Fruit fly (Drosophila melanogaster) whole organism, embryonic: Measurements from ENCODE around the gene CG11726.
A peak's percentile ranks its signal among the peaks of the same experiment; 100 is the strongest.

Source experiments
- Ada2b ChIP-seq: fragments of 200-800 bp; sonication (Bioruptor generic); IDR thresholded peaks from 2 replicates; pipeline ENCODE4 v1.3.6; 2022; ENCODE audit warnings: missing biosample characterization, missing genetic modification characterization
- Atf6 ChIP-seq: fragments of 200-800 bp; sonication (Bioruptor generic); IDR thresholded peaks from 2 replicates; pipeline ENCODE4 v1.3.6; 2022; ENCODE audit warnings: missing biosample characterization, missing genetic modification characterization
- Bteb2 ChIP-seq: fragments of 200-800 bp; sonication (Bioruptor generic); optimal IDR thresholded peaks from 2 replicates; lab custom pipeline; 2016; ENCODE audit warnings: missing biosample characterization, missing genetic modification characterization
- CG10366 ChIP-seq: fragments of 200-800 bp; sonication (Bioruptor generic); IDR thresholded peaks from 2 replicates; pipeline ENCODE4 v1.3.6; 2022; ENCODE audit warnings: missing biosample characterization, missing genetic modification characterization
- CG10565 ChIP-seq: fragments of 200-800 bp; sonication (Bioruptor generic); optimal IDR thresholded peaks from 3 replicates; lab custom pipeline; 2016; ENCODE audit warnings: missing biosample characterization, mild to moderate bottlenecking, missing genetic modification characterization
- CG10654 ChIP-seq: fragments of 200-800 bp; sonication (Bioruptor generic); optimal IDR thresholded peaks from 2 replicates; lab custom pipeline; 2016; ENCODE audit warnings: missing biosample characterization, missing genetic modification characterization
- CG11695 ChIP-seq: fragments of 200-800 bp; sonication (Bioruptor generic); IDR thresholded peaks from 3 replicates; pipeline ENCODE4 v1.3.6; 2022; ENCODE audit warnings: missing biosample characterization, missing genetic modification characterization
- CG12236 ChIP-seq: fragments of 200-800 bp; sonication (Bioruptor generic); optimal IDR thresholded peaks from 2 replicates; lab custom pipeline; 2016; ENCODE audit warnings: missing biosample characterization, missing genetic modification characterization
- CG14860 ChIP-seq: fragments of 200-800 bp; sonication (Bioruptor generic); IDR thresholded peaks from 3 replicates; pipeline ENCODE4 v1.3.6; 2022; ENCODE audit warnings: missing biosample characterization, missing genetic modification characterization; ENCODE audit not compliant: partially characterized antibody
- CG15073 ChIP-seq: fragments of 200-800 bp; sonication (Bioruptor generic); optimal IDR thresholded peaks from 2 replicates; lab custom pipeline; 2016; ENCODE audit warnings: missing biosample characterization, missing genetic modification characterization
- CG1603 ChIP-seq: fragments of 200-800 bp; sonication (Bioruptor generic); optimal IDR thresholded peaks from 2 replicates; lab custom pipeline; 2019; ENCODE audit warnings: missing biosample characterization, mild to moderate bottlenecking, missing genetic modification characterization, moderate library complexity
- CG17568 ChIP-seq: fragments of 200-800 bp; sonication (Bioruptor generic); optimal IDR thresholded peaks from 2 replicates; lab custom pipeline; 2018; ENCODE audit warnings: missing biosample characterization, mild to moderate bottlenecking, missing genetic modification characterization, moderate library complexity
- CG2199 ChIP-seq: fragments of 200-800 bp; sonication (Bioruptor generic); IDR thresholded peaks from 3 replicates; pipeline ENCODE4 v1.3.6; 2022; ENCODE audit warnings: missing biosample characterization, missing genetic modification characterization
- CG32532 ChIP-seq: fragments of 200-800 bp; sonication (Bioruptor generic); IDR thresholded peaks from 2 replicates; pipeline ENCODE4 v1.3.6; 2022; ENCODE audit warnings: missing biosample characterization, missing genetic modification characterization
- CG5953 ChIP-seq: fragments of 200-800 bp; sonication (Bioruptor generic); IDR thresholded peaks from 2 replicates; pipeline ENCODE4 v1.3.6; 2022; ENCODE audit warnings: missing biosample characterization, missing genetic modification characterization
- CG6765 ChIP-seq: fragments of 200-800 bp; sonication (Bioruptor generic); optimal IDR thresholded peaks from 3 replicates; lab custom pipeline; 2017; ENCODE audit warnings: missing biosample characterization, mild to moderate bottlenecking, missing genetic modification characterization
- CG6854 ChIP-seq: fragments of 200-800 bp; sonication (Bioruptor generic); optimal IDR thresholded peaks from 3 replicates; lab custom pipeline; 2017; ENCODE audit warnings: missing biosample characterization, mild to moderate bottlenecking, missing genetic modification characterization
- CG7556 ChIP-seq: fragments of 200-800 bp; sonication (Bioruptor generic); optimal IDR thresholded peaks from 2 replicates; lab custom pipeline; 2017; ENCODE audit warnings: missing biosample characterization, mild to moderate bottlenecking, missing genetic modification characterization
- CG7963 ChIP-seq: fragments of 200-800 bp; sonication (Bioruptor generic); IDR thresholded peaks from 3 replicates; pipeline ENCODE4 v1.3.6; 2022; ENCODE audit warnings: missing biosample characterization, missing genetic modification characterization; ENCODE audit not compliant: partially characterized antibody
- CG8290 ChIP-seq, 3 experiments: fragments of 200-800 bp; sonication (Bioruptor generic); optimal IDR thresholded peaks; 2 replicates each; lab custom pipeline; 2016 to 2019; ENCODE audit warnings: missing biosample characterization in 3 of 3, missing genetic modification characterization in 3 of 3, mild to moderate bottlenecking in 2 of 3, moderate library complexity in 1 of 3
- CG8388 ChIP-seq: fragments of 200-800 bp; sonication (Bioruptor generic); optimal IDR thresholded peaks from 2 replicates; lab custom pipeline; 2019; ENCODE audit warnings: missing biosample characterization, mild to moderate bottlenecking, missing genetic modification characterization, moderate library complexity
- CG8765 ChIP-seq: fragments of 200-800 bp; sonication (Bioruptor generic); IDR thresholded peaks from 2 replicates; pipeline ENCODE4 v1.3.6; 2022; ENCODE audit warnings: missing biosample characterization, missing genetic modification characterization
- CG9609 ChIP-seq: fragments of 200-800 bp; sonication (Bioruptor generic); optimal IDR thresholded peaks from 3 replicates; lab custom pipeline; 2016; ENCODE audit warnings: missing biosample characterization, missing genetic modification characterization
- Chrac-16 ChIP-seq: fragments of 200-800 bp; sonication (Bioruptor generic); optimal IDR thresholded peaks from 3 replicates; lab custom pipeline; 2016; ENCODE audit warnings: missing biosample characterization, missing genetic modification characterization
- D19A ChIP-seq: fragments of 200-800 bp; optimal IDR thresholded peaks from 3 replicates; lab custom pipeline; 2019; ENCODE audit warnings: missing biosample characterization, mild to moderate bottlenecking, missing genetic modification characterization, moderate library complexity
- Deaf1 ChIP-seq: fragments of 200-800 bp; optimal IDR thresholded peaks from 3 replicates; lab custom pipeline; 2019; ENCODE audit warnings: missing biosample characterization, mild to moderate bottlenecking, missing genetic modification characterization, moderate library complexity
- Med ChIP-seq: fragments of 200-800 bp; sonication (Bioruptor generic); peaks from one replicate; lab custom pipeline; 2016; ENCODE audit warnings: missing biosample characterization, missing genetic modification characterization, mild to moderate bottlenecking, inconsistent platforms, moderate library complexity
- NfI ChIP-seq: fragments of 200-800 bp; sonication (Bioruptor generic); optimal IDR thresholded peaks from 3 replicates; lab custom pipeline; 2018; ENCODE audit warnings: missing biosample characterization, mild to moderate bottlenecking, missing genetic modification characterization, moderate library complexity
- Oli ChIP-seq: fragments of 200-800 bp; sonication (Bioruptor generic); optimal IDR thresholded peaks from 2 replicates; lab custom pipeline; 2018; ENCODE audit warnings: missing biosample characterization, mild to moderate bottlenecking, missing genetic modification characterization, moderate library complexity
- Sry-δ ChIP-seq: fragments of 200-800 bp; sonication (Bioruptor generic); optimal IDR thresholded peaks from 2 replicates; lab custom pipeline; 2016; ENCODE audit warnings: missing biosample characterization, missing genetic modification characterization
- Ssrp ChIP-seq: fragments of 200-800 bp; sonication (Bioruptor generic); optimal IDR thresholded peaks from 2 replicates; lab custom pipeline; 2018; ENCODE audit warnings: missing biosample characterization, mild to moderate bottlenecking, missing genetic modification characterization, moderate library complexity
- aop ChIP-seq: fragments of 200-800 bp; sonication (Bioruptor generic); IDR thresholded peaks from 2 replicates; pipeline ENCODE4 v1.3.6; 2022; ENCODE audit warnings: missing biosample characterization, missing genetic modification characterization
- cas ChIP-seq: fragments of 200-800 bp; sonication (Bioruptor generic); IDR thresholded peaks from 2 replicates; pipeline ENCODE4 v1.3.6; 2022; ENCODE audit warnings: missing biosample characterization, missing genetic modification characterization
- chm ChIP-seq: fragments of 200-800 bp; sonication (Bioruptor generic); IDR thresholded peaks from 2 replicates; pipeline ENCODE4 v1.3.6; 2022; ENCODE audit warnings: missing biosample characterization, missing genetic modification characterization
- ci ChIP-seq: fragments of 200-800 bp; sonication (Bioruptor generic); IDR thresholded peaks from 3 replicates; pipeline ENCODE4 v1.3.6; 2022; ENCODE audit warnings: missing biosample characterization, missing genetic modification characterization
- exex ChIP-seq: fragments of 200-800 bp; sonication (Bioruptor generic); optimal IDR thresholded peaks from 4 replicates; lab custom pipeline; 2018; ENCODE audit warnings: missing biosample characterization, mild to moderate bottlenecking, missing genetic modification characterization, moderate library complexity
- fru ChIP-seq: fragments of >200 bp; optimal IDR thresholded peaks from 2 replicates; lab custom pipeline; 2017
- fu2 ChIP-seq: fragments of 200-800 bp; sonication (Bioruptor generic); optimal IDR thresholded peaks from 2 replicates; lab custom pipeline; 2016; ENCODE audit warnings: missing biosample characterization, missing genetic modification characterization
- grn ChIP-seq: fragments of 200-800 bp; sonication (Bioruptor generic); optimal IDR thresholded peaks from 3 replicates; lab custom pipeline; 2017; ENCODE audit warnings: missing biosample characterization, missing genetic modification characterization
- gro ChIP-seq: fragments of 200-800 bp; sonication (Bioruptor generic); optimal IDR thresholded peaks from 2 replicates; lab custom pipeline; 2016; ENCODE audit warnings: missing biosample characterization, missing genetic modification characterization
- hth ChIP-seq: fragments of >200 bp; optimal IDR thresholded peaks from 2 replicates; lab custom pipeline; 2017; ENCODE audit warnings: inconsistent platforms
- kay ChIP-seq: fragments of 200-800 bp; sonication (Bioruptor generic); optimal IDR thresholded peaks from 2 replicates; lab custom pipeline; 2016; ENCODE audit warnings: missing biosample characterization, missing genetic modification characterization
- ken ChIP-seq: fragments of 200-800 bp; sonication (Bioruptor generic); IDR thresholded peaks from 3 replicates; pipeline ENCODE4 v1.3.6; 2022; ENCODE audit warnings: missing biosample characterization, missing genetic modification characterization
- lov ChIP-seq, 2 experiments: fragments of 200-800 bp in 1 of 2; fragments of >200 bp in 1 of 2; sonication (Bioruptor generic) in 1 of 2; IDR thresholded peaks in 1 of 2; optimal IDR thresholded peaks in 1 of 2; 2 replicates in 1 of 2; 3 replicates in 1 of 2; pipeline versions ENCODE4 v1.3.6 to Lab custom; 2017 to 2022; ENCODE audit warnings: missing biosample characterization in 1 of 2, missing genetic modification characterization in 1 of 2
- nom ChIP-seq: fragments of 200-800 bp; sonication (Bioruptor generic); optimal IDR thresholded peaks from 2 replicates; lab custom pipeline; 2017; ENCODE audit warnings: missing biosample characterization, missing genetic modification characterization, mild to moderate bottlenecking, moderate library complexity, missing genetic modification reagents
- org-1 ChIP-seq: fragments of 200-800 bp; sonication (Bioruptor generic); optimal IDR thresholded peaks from 2 replicates; lab custom pipeline; 2017; ENCODE audit warnings: missing biosample characterization, missing genetic modification characterization
- slbo ChIP-seq: fragments of 200-800 bp; sonication (Bioruptor generic); IDR thresholded peaks from 2 replicates; pipeline ENCODE4 v1.3.6; 2022; ENCODE audit warnings: missing biosample characterization, missing genetic modification characterization
- tgo ChIP-seq: fragments of 200-800 bp; sonication (Bioruptor generic); IDR thresholded peaks from 3 replicates; pipeline ENCODE4 v1.3.6; 2022; ENCODE audit warnings: missing biosample characterization, missing genetic modification characterization
- zen2 ChIP-seq: fragments of 200-800 bp; sonication (Bioruptor generic); IDR thresholded peaks from 3 replicates; pipeline ENCODE4 v1.3.6; 2022; ENCODE audit warnings: missing biosample characterization, missing genetic modification characterization; ENCODE audit not compliant: partially characterized antibody
- zfh1 ChIP-seq: fragments of 200-800 bp; sonication (Bioruptor generic); IDR thresholded peaks from 3 replicates; pipeline ENCODE4 v1.3.6; 2022; ENCODE audit warnings: missing biosample characterization, missing genetic modification characterization

Gene CG11726

DNA sequence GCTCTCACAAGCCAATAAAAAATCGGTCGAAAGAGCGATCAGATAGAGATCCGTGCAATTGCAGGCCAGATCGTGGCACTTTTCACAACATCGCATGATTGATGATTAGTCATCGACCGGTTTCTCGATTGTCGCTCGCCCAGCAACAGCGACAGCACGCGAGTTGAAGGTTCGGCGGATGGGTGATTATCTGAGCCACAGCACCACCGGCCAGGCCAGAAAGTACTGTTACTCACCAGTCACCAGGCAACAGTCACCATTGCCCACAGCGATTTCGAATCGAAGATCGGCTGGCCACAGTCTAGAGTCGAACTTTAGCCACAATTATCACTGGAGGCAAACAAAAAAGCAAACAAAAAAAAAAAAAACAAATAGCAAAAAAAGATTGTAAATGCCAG lies 37.4 kb downstream of the CG11726 start:
- TF ChIP-seq gro (GFP tag; lab: Kevin White, UChicago) (no peak), Med (GFP tag; lab: Kevin White, UChicago) (peak; percentile 51), CG32532 (GFP tag; lab: Robert Waterston, UW) (0 out of 2 replicates have a peak, but pooled peaks have one; percentile 12), CG9609 (no peak), chm (GFP tag; lab: Robert Waterston, UW) (0 out of 2 replicates have a peak, but pooled peaks have one; percentile 20), aop (GFP tag; lab: Robert Waterston, UW) (no peak), CG2199 (GFP tag; lab: Robert Waterston, UW) (peak; percentile 66; the same call in 1 of the 3 replicates), CG5953 (0 out of 2 replicates have a peak, but pooled peaks have one; percentile 14), CG8290 (GFP tag; optimal IDR thresholded peaks at IDR 0.05; lab: Kevin White, UChicago) (no peak), CG8290 (tag; optimal IDR thresholded peaks at IDR 0.05; lab: Kevin White, UChicago) (peak in 1 of 2 experiments; percentile 26), D19A (peak; percentile 26), Atf6 (GFP tag; lab: Robert Waterston, UW) (no peak), lov (optimal IDR thresholded peaks at IDR 0.05; lab: Kevin White, UChicago) (no peak), lov (GFP tag; IDR thresholded peaks at IDR 0.05; lab: Robert Waterston, UW) (0 out of 3 replicates have a peak, but pooled peaks have one; percentile 52), CG10565 (GFP tag; lab: Kevin White, UChicago) (no peak), CG8765 (GFP tag; lab: Robert Waterston, UW) (no peak), CG17568 (GFP tag; lab: Kevin White, UChicago) (no peak), tgo (no peak), NfI (no peak), fu2 (GFP tag; lab: Kevin White, UChicago) (no peak), ci (GFP tag; lab: Robert Waterston, UW) (peak; percentile 20; the same call in 1 of the 3 replicates), CG11695 (GFP tag; lab: Robert Waterston, UW) (no peak), CG6765 (GFP tag; lab: Kevin White, UChicago) (no peak), fru (lab: Kevin White, UChicago) (no peak), Ssrp (tag; lab: Kevin White, UChicago) (no peak), Oli (tag; lab: Kevin White, UChicago) (no peak), kay (GFP tag; lab: Kevin White, UChicago) (peak; percentile 5), CG14860 (no peak), CG10654 (GFP tag; lab: Kevin White, UChicago) (no peak), hth (lab: Kevin White, UChicago) (no peak), CG7963 (no peak), CG8388 (no peak), exex (no peak), CG10366 (GFP tag; lab: Robert Waterston, UW) (no peak), ken (GFP tag; lab: Robert Waterston, UW) (no peak), Ada2b (GFP tag; lab: Robert Waterston, UW) (peak; percentile 19; the same call in 1 of the 2 replicates), org-1 (GFP tag; lab: Kevin White, UChicago) (no peak), grn (GFP tag; lab: Kevin White, UChicago) (peak; percentile 16), Chrac-16 (GFP tag; lab: Kevin White, UChicago) (no peak), Deaf1 (no peak), CG15073 (GFP tag; lab: Kevin White, UChicago) (no peak), CG6854 (GFP tag; lab: Kevin White, UChicago) (no peak), Bteb2 (no peak), zfh1 (GFP tag; lab: Robert Waterston, UW) (0 out of 3 replicates have a peak, but pooled peaks have one; percentile 13), nom (GFP tag; lab: Kevin White, UChicago) (peak; percentile 7), slbo (no peak), cas (GFP tag; lab: Robert Waterston, UW) (no peak), zen2 (GFP tag; lab: Robert Waterston, UW) (no peak), CG1603 (no peak), CG12236 (GFP tag; lab: Kevin White, UChicago) (no peak), Sry-δ (GFP tag; lab: Kevin White, UChicago) (no peak), CG7556 (GFP tag; lab: Kevin White, UChicago) (no peak)
